Worm (Caenorhabditis elegans) whole organism, L3 larva: ENCODE results near the gene comt-3.

Experiments used
- aly-2 ChIP-seq: fragments of 150-350 bp; optimal IDR thresholded peaks from 2 replicates; lab custom pipeline; 2014; ENCODE audit warnings: missing biosample characterization, missing genetic modification characterization
- ceh-82 ChIP-seq: fragments of 150-350 bp; optimal IDR thresholded peaks from 2 replicates; lab custom pipeline; 2014; ENCODE audit warnings: missing biosample characterization, missing genetic modification characterization
- elt-2 ChIP-seq: sonication (generic microtip); optimal IDR thresholded peaks from 2 replicates; lab custom pipeline; 2016; ENCODE audit warnings: missing genetic modification reagents, mild to moderate bottlenecking, missing genetic modification characterization, missing compliant biosample characterization
- sea-2 ChIP-seq: fragments of 150-350 bp; sonication (generic microtip); optimal IDR thresholded peaks from 4 replicates; lab custom pipeline; 2014; ENCODE audit warnings: missing biosample characterization, missing genetic modification reagents, missing genetic modification characterization
- skn-1 ChIP-seq: fragments of 150-350 bp; optimal IDR thresholded peaks from 2 replicates; lab custom pipeline; 2014; ENCODE audit warnings: missing biosample characterization, missing genetic modification characterization
- tbx-2 ChIP-seq: sonication (generic microtip); optimal IDR thresholded peaks from 2 replicates; lab custom pipeline; 2016; ENCODE audit warnings: mild to moderate bottlenecking, missing genetic modification characterization, missing compliant biosample characterization

ce11 chrV:2055765-2056504, 1.4 kb upstream of the comt-3 start:
- TF ChIP-seq elt-2 (tag; lab: Kevin White, UChicago) (peak; percentile 63), aly-2 (tag; lab: Kevin White, UChicago) (no peak), skn-1 (tag; lab: Kevin White, UChicago) (no peak), sea-2 (GFP tag; lab: Kevin White, UChicago) (no peak), tbx-2 (tag; lab: Kevin White, UChicago) (no peak), ceh-82 (tag; lab: Kevin White, UChicago) (no peak)
